Fruit fly (Drosophila melanogaster): ENCODE measurements around the gene TBC1D5.

Gene TBC1D5

DNA sequence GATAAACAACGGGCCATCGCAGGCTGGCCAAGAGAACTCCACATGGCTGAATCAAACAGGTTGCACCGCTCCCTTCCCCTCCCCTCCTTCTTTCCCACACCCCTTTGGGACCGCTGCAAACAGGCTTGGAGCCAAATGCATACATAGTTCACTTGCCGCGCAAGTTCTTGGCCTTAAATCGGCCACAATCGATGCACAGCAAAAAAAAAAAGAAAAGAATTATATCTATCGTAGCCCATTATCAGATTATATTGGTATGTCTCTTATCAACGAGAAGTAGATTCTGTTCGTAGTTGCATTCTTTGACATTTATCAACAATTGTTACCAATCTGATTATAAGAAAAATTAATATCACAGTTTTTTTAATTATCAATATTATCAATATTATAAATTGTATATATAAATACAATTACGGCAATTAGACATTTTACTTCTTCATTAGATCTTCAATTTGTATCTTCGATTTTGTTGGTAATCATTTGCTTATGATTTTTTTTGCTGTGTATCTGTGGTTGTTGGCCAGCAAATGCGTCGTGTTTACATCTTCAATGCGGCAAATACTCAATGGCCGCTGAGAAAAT is 33.6 kb upstream of the TBC1D5 start (continued):
- TF ChIP-seq MESR4 (GFP tag; optimal IDR thresholded peaks at IDR 0.05) (no peak), ase (GFP tag; IDR thresholded peaks at IDR 0.05) (no peak), CG9727 (GFP tag; optimal IDR thresholded peaks at IDR 0.05) (peak; percentile 57), NC2α (GFP tag; optimal IDR thresholded peaks at IDR 0.05) (no peak), vvl (GFP tag; IDR thresholded peaks at IDR 0.05) (0 out of 2 replicates have a peak, but pooled peaks have one; percentile 26), CG34422 (GFP tag; IDR thresholded peaks at IDR 0.05) (no peak), phol (tag; optimal IDR thresholded peaks at IDR 0.05) (peak; percentile 79), CG12299 (tag; optimal IDR thresholded peaks at IDR 0.05) (no peak), CG7987 (GFP tag; optimal IDR thresholded peaks at IDR 0.05) (no peak), CG6854 (GFP tag; optimal IDR thresholded peaks at IDR 0.05) (no peak), CG14710 (tag; optimal IDR thresholded peaks at IDR 0.05) (peak; percentile 87), Atf-2 (GFP tag; optimal IDR thresholded peaks at IDR 0.05) (no peak), h (optimal IDR thresholded peaks at IDR 0.05) (no peak), CG4424 (GFP tag; optimal IDR thresholded peaks at IDR 0.05) (peak; percentile 69), CG10654 (GFP tag; optimal IDR thresholded peaks at IDR 0.05) (peak; percentile 10), odd (GFP tag; optimal IDR thresholded peaks at IDR 0.05) (no peak), fu2 (GFP tag; optimal IDR thresholded peaks at IDR 0.05) (no peak), Ravus (GFP tag; IDR thresholded peaks at IDR 0.05) (no peak), ttk (GFP tag; IDR thresholded peaks at IDR 0.05) (no peak), Spps (tag; optimal IDR thresholded peaks at IDR 0.05) (peak; percentile 52), Ptx1 (GFP tag; IDR thresholded peaks at IDR 0.05) (no peak), CG1602 (GFP tag; optimal IDR thresholded peaks at IDR 0.05) (peak; percentile 30), CG18619 (GFP tag; optimal IDR thresholded peaks at IDR 0.05) (peak; percentile 14), CG9215 (GFP tag; IDR thresholded peaks at IDR 0.05) (no peak), CG15696 (tag; optimal IDR thresholded peaks at IDR 0.05) (no peak), CG11560 (tag; IDR thresholded peaks at IDR 0.05) (no peak), sob (GFP tag; IDR thresholded peaks at IDR 0.05) (no peak), pho (GFP tag; optimal IDR thresholded peaks at IDR 0.05) (no peak), lola (GFP tag; optimal IDR thresholded peaks at IDR 0.05) (peak in 1 of 3 experiments; percentile 90), tap (tag; optimal IDR thresholded peaks at IDR 0.05) (peak; percentile 27), CG15073 (GFP tag; optimal IDR thresholded peaks at IDR 0.05) (no peak), ATbp (GFP tag; optimal IDR thresholded peaks at IDR 0.05) (peak; percentile 28), Six4 (GFP tag; optimal IDR thresholded peaks at IDR 0.05) (peak; percentile 33), gfzf (GFP tag; optimal IDR thresholded peaks at IDR 0.05) (no peak)

- TF ChIP-seq sna (GFP tag; IDR thresholded peaks at IDR 0.05; ENCODE audit: partially characterized antibody) = 0 out of 2 replicates have a peak, but pooled peaks have one; percentile 24
- TF ChIP-seq CG13287 (GFP tag; IDR thresholded peaks at IDR 0.05; ENCODE audit: partially characterized antibody) = peak; percentile 40; the same call in 1 of the 2 replicates
- TF ChIP-seq chinmo (GFP tag; IDR thresholded peaks at IDR 0.05; ENCODE audit: partially characterized antibody) = 0 out of 4 replicates have a peak, but pooled peaks have one; percentile 33
- peak; percentile 86 for TF ChIP-seq wek (GFP tag; optimal IDR thresholded peaks at IDR 0.05)
- TF ChIP-seq Bteb2 (GFP tag; optimal IDR thresholded peaks at IDR 0.05) = no peak
- no peak for TF ChIP-seq CG15696 (tag; optimal IDR thresholded peaks at IDR 0.05)
- TF ChIP-seq Trl (optimal IDR thresholded peaks at IDR 0.05) = peak; percentile 22 to 25
- no peak for TF ChIP-seq Trl (GFP tag; optimal IDR thresholded peaks at IDR 0.05)
- peak; percentile 36 for TF ChIP-seq Jarid2 (GFP tag; optimal IDR thresholded peaks at IDR 0.05)
These were observed 32.8 kb upstream of the TBC1D5 start for dm6 chr3R:13304512-13305069.

Data from whole organism, embryonic.